Fruit fly (Drosophila melanogaster) whole organism, embryonic: ENCODE data around the gene CheB98a.
A peak's percentile ranks its signal among the peaks of the same experiment; 100 is the strongest.

Experiments used
- Abd-B ChIP-seq: fragments of 200-800 bp; sonication (Bioruptor generic); optimal IDR thresholded peaks from 2 replicates; lab custom pipeline; 2018; ENCODE audit warnings: missing biosample characterization, mild to moderate bottlenecking, missing genetic modification characterization, moderate library complexity
- CG10431 ChIP-seq: fragments of 200-800 bp; sonication (Bioruptor generic); optimal IDR thresholded peaks from 3 replicates; lab custom pipeline; 2018; ENCODE audit warnings: missing biosample characterization, mild to moderate bottlenecking, missing genetic modification characterization
- CG11504 ChIP-seq: fragments of 200-800 bp; sonication (Bioruptor generic); optimal IDR thresholded peaks from 3 replicates; lab custom pipeline; 2019; ENCODE audit warnings: missing biosample characterization, mild to moderate bottlenecking, missing genetic modification characterization, moderate library complexity
- CG11560 ChIP-seq: fragments of 200-800 bp; sonication (Bioruptor generic); IDR thresholded peaks from 3 replicates; pipeline ENCODE4 v1.3.6; 2022; ENCODE audit warnings: missing biosample characterization, missing genetic modification characterization
- CG12219 ChIP-seq: fragments of 200-800 bp; sonication (Bioruptor generic); optimal IDR thresholded peaks from 3 replicates; lab custom pipeline; 2018; ENCODE audit warnings: missing biosample characterization, mild to moderate bottlenecking, missing genetic modification characterization
- CG1233 ChIP-seq: fragments of 200-800 bp; sonication (Bioruptor generic); optimal IDR thresholded peaks from 4 replicates; lab custom pipeline; 2018; ENCODE audit warnings: missing biosample characterization, mild to moderate bottlenecking, missing genetic modification characterization
- CG12769 ChIP-seq: fragments of 200-800 bp; sonication (Bioruptor generic); optimal IDR thresholded peaks from 2 replicates; lab custom pipeline; 2019; ENCODE audit warnings: missing biosample characterization, mild to moderate bottlenecking, missing genetic modification characterization, moderate library complexity
- CG13424 ChIP-seq: fragments of 200-800 bp; sonication (Bioruptor generic); optimal IDR thresholded peaks from 2 replicates; lab custom pipeline; 2019; ENCODE audit warnings: missing biosample characterization, mild to moderate bottlenecking, missing genetic modification characterization, moderate library complexity
- CG13624 ChIP-seq: fragments of 200-800 bp; sonication (Bioruptor generic); optimal IDR thresholded peaks from 2 replicates; lab custom pipeline; 2016; ENCODE audit warnings: missing biosample characterization, missing genetic modification characterization
- CG14710 ChIP-seq: fragments of 200-800 bp; sonication (Bioruptor generic); optimal IDR thresholded peaks from 3 replicates; lab custom pipeline; 2019; ENCODE audit warnings: missing biosample characterization, mild to moderate bottlenecking, missing genetic modification characterization, moderate library complexity
- CG15073 ChIP-seq: fragments of 200-800 bp; sonication (Bioruptor generic); optimal IDR thresholded peaks from 2 replicates; lab custom pipeline; 2016; ENCODE audit warnings: missing biosample characterization, missing genetic modification characterization
- CG16815 ChIP-seq: fragments of 200-800 bp; sonication (Bioruptor generic); optimal IDR thresholded peaks from 3 replicates; lab custom pipeline; 2017; ENCODE audit warnings: missing biosample characterization, mild to moderate bottlenecking, missing genetic modification characterization
- CG17328 ChIP-seq: fragments of 200-800 bp; sonication (Bioruptor generic); IDR thresholded peaks from 2 replicates; pipeline ENCODE4 v1.3.6; 2022; ENCODE audit warnings: missing biosample characterization, missing genetic modification characterization
- CG17612 ChIP-seq: fragments of 200-800 bp; sonication (Bioruptor generic); IDR thresholded peaks from 2 replicates; pipeline ENCODE4 v1.3.6; 2022; ENCODE audit warnings: missing biosample characterization, missing genetic modification characterization
- CG18262 ChIP-seq: fragments of 200-800 bp; optimal IDR thresholded peaks from 3 replicates; lab custom pipeline; 2019; ENCODE audit warnings: missing biosample characterization, mild to moderate bottlenecking, missing genetic modification characterization, moderate library complexity
- CG18764 ChIP-seq: fragments of 200-800 bp; sonication (Bioruptor generic); optimal IDR thresholded peaks from 3 replicates; lab custom pipeline; 2016; ENCODE audit warnings: missing biosample characterization, missing genetic modification characterization
- CG30431 ChIP-seq: fragments of 200-800 bp; sonication (Bioruptor generic); optimal IDR thresholded peaks from 2 replicates; lab custom pipeline; 2017; ENCODE audit warnings: missing biosample characterization, missing genetic modification characterization
- CG31388 ChIP-seq: fragments of 200-800 bp; sonication (Bioruptor generic); optimal IDR thresholded peaks from 2 replicates; lab custom pipeline; 2016; ENCODE audit warnings: missing biosample characterization, missing genetic modification characterization
- CG31441 ChIP-seq: fragments of 200-800 bp; sonication (Bioruptor generic); IDR thresholded peaks from 2 replicates; pipeline ENCODE4 v1.3.6; 2022; ENCODE audit warnings: missing biosample characterization, missing genetic modification characterization
- CG6272 ChIP-seq: fragments of 200-800 bp; sonication (Bioruptor generic); IDR thresholded peaks from 2 replicates; pipeline ENCODE4 v1.3.6; 2022; ENCODE audit warnings: missing biosample characterization, missing genetic modification characterization
- CG9609 ChIP-seq: fragments of 200-800 bp; sonication (Bioruptor generic); optimal IDR thresholded peaks from 3 replicates; lab custom pipeline; 2016; ENCODE audit warnings: missing biosample characterization, missing genetic modification characterization
- CG9932 ChIP-seq: fragments of 200-800 bp; sonication (Bioruptor generic); IDR thresholded peaks from 2 replicates; pipeline ENCODE4 v1.3.6; 2022; ENCODE audit warnings: missing biosample characterization, missing genetic modification characterization
- CoRest ChIP-seq: fragments of 200-800 bp; sonication (Bioruptor generic); optimal IDR thresholded peaks from 3 replicates; lab custom pipeline; 2018; ENCODE audit warnings: missing biosample characterization, mild to moderate bottlenecking, missing genetic modification characterization, moderate library complexity
- HLH3B ChIP-seq: fragments of 200-800 bp; sonication (Bioruptor generic); IDR thresholded peaks from 2 replicates; pipeline ENCODE4 v1.3.6; 2022; ENCODE audit warnings: missing biosample characterization, missing genetic modification characterization
- HLHmδ ChIP-seq: fragments of 200-800 bp; sonication (Bioruptor generic); optimal IDR thresholded peaks from 2 replicates; lab custom pipeline; 2018; ENCODE audit warnings: missing biosample characterization, mild to moderate bottlenecking, missing genetic modification characterization, moderate library complexity
- Hey ChIP-seq: fragments of 200-800 bp; sonication (Bioruptor generic); optimal IDR thresholded peaks from 3 replicates; lab custom pipeline; 2018; ENCODE audit warnings: missing biosample characterization, mild to moderate bottlenecking, missing genetic modification characterization
- HmgD ChIP-seq: fragments of 200-800 bp; sonication (Bioruptor generic); optimal IDR thresholded peaks from 3 replicates; lab custom pipeline; 2016; ENCODE audit warnings: missing biosample characterization, missing genetic modification characterization
- Hr51 ChIP-seq, 2 experiments: fragments of 200-800 bp; sonication (Bioruptor generic); optimal IDR thresholded peaks; 2 replicates in 1 of 2; 3 replicates in 1 of 2; lab custom pipeline; 2016 to 2018; ENCODE audit warnings: missing biosample characterization in 2 of 2, missing genetic modification characterization in 2 of 2, mild to moderate bottlenecking in 1 of 2, moderate library complexity in 1 of 2
- ab ChIP-seq: fragments of 200-800 bp; sonication (Bioruptor generic); optimal IDR thresholded peaks from 2 replicates; lab custom pipeline; 2016; ENCODE audit warnings: missing biosample characterization, missing genetic modification characterization
- bsh ChIP-seq, 2 experiments: fragments of 200-800 bp; sonication (Bioruptor generic); optimal IDR thresholded peaks; 2 replicates each; lab custom pipeline; 2017 to 2018; ENCODE audit warnings: mild to moderate bottlenecking in 2 of 2, missing biosample characterization in 2 of 2, missing genetic modification characterization in 2 of 2, moderate library complexity in 1 of 2
- caup ChIP-seq: fragments of 200-800 bp; sonication (Bioruptor generic); optimal IDR thresholded peaks from 3 replicates; lab custom pipeline; 2017; ENCODE audit warnings: missing biosample characterization, mild to moderate bottlenecking, missing genetic modification characterization, moderate library complexity; ENCODE audit not compliant: severe bottlenecking
- chif ChIP-seq, 2 experiments: fragments of 200-800 bp; sonication (Bioruptor generic); optimal IDR thresholded peaks; 3 replicates each; lab custom pipeline; 2016; ENCODE audit warnings: missing biosample characterization in 2 of 2, missing genetic modification characterization in 2 of 2
- chn ChIP-seq: fragments of 200-800 bp; sonication (Bioruptor generic); optimal IDR thresholded peaks from 2 replicates; lab custom pipeline; 2016; ENCODE audit warnings: missing biosample characterization, missing genetic modification characterization
- disco-r ChIP-seq: fragments of 200-800 bp; sonication (Bioruptor generic); optimal IDR thresholded peaks from 2 replicates; lab custom pipeline; 2016; ENCODE audit warnings: missing biosample characterization, missing genetic modification characterization
- ems ChIP-seq: fragments of 200-800 bp; sonication (Bioruptor generic); optimal IDR thresholded peaks from 3 replicates; lab custom pipeline; 2016; ENCODE audit warnings: missing biosample characterization, missing genetic modification characterization
- exex ChIP-seq: fragments of 200-800 bp; sonication (Bioruptor generic); optimal IDR thresholded peaks from 4 replicates; lab custom pipeline; 2018; ENCODE audit warnings: missing biosample characterization, mild to moderate bottlenecking, missing genetic modification characterization, moderate library complexity
- fd64A ChIP-seq: fragments of 200-800 bp; sonication (Bioruptor generic); optimal IDR thresholded peaks from 3 replicates; lab custom pipeline; 2018; ENCODE audit warnings: missing biosample characterization, mild to moderate bottlenecking, missing genetic modification characterization
- fru ChIP-seq: fragments of >200 bp; optimal IDR thresholded peaks from 2 replicates; lab custom pipeline; 2017
- gem ChIP-seq: fragments of 200-800 bp; sonication (Bioruptor generic); optimal IDR thresholded peaks from 2 replicates; lab custom pipeline; 2019; ENCODE audit warnings: missing biosample characterization, mild to moderate bottlenecking, missing genetic modification characterization, moderate library complexity
- grau ChIP-seq: fragments of 200-800 bp; optimal IDR thresholded peaks from 3 replicates; lab custom pipeline; 2019; ENCODE audit warnings: missing biosample characterization, mild to moderate bottlenecking, missing genetic modification characterization, moderate library complexity
- h ChIP-seq: fragments of >200 bp; optimal IDR thresholded peaks from 2 replicates; lab custom pipeline; 2017
- prd ChIP-seq, 3 experiments: fragments of >200 bp in 2 of 3; fragments of 200-800 bp in 1 of 3; sonication (Bioruptor generic) in 1 of 3; optimal IDR thresholded peaks in 2 of 3; IDR thresholded peaks in 1 of 3; 2 replicates in 2 of 3; 3 replicates in 1 of 3; pipeline versions ENCODE4 v1.3.6 to Lab custom; 2017 to 2022; ENCODE audit warnings: missing biosample characterization in 1 of 3, missing genetic modification characterization in 1 of 3
- pros ChIP-seq: fragments of 200-800 bp; sonication (Bioruptor generic); optimal IDR thresholded peaks from 3 replicates; lab custom pipeline; 2019; ENCODE audit warnings: missing biosample characterization, mild to moderate bottlenecking, missing genetic modification characterization, moderate library complexity
- row ChIP-seq: fragments of 200-800 bp; sonication (Bioruptor generic); IDR thresholded peaks from 3 replicates; pipeline ENCODE4 v1.3.6; 2022; ENCODE audit warnings: missing biosample characterization, missing genetic modification characterization
- salm ChIP-seq: fragments of 200-800 bp; sonication (Bioruptor generic); optimal IDR thresholded peaks from 2 replicates; lab custom pipeline; 2018; ENCODE audit warnings: missing biosample characterization, mild to moderate bottlenecking, missing genetic modification characterization
- sens-2 ChIP-seq: fragments of 200-800 bp; sonication (Bioruptor generic); IDR thresholded peaks from 2 replicates; pipeline ENCODE4 v1.3.6; 2022; ENCODE audit warnings: missing biosample characterization, missing genetic modification characterization
- slou ChIP-seq: fragments of 200-800 bp; sonication (Bioruptor generic); optimal IDR thresholded peaks from 3 replicates; lab custom pipeline; 2016; ENCODE audit warnings: missing biosample characterization, missing genetic modification characterization
- slp2 ChIP-seq: fragments of 200-800 bp; sonication (Bioruptor generic); optimal IDR thresholded peaks from 2 replicates; lab custom pipeline; 2016; ENCODE audit warnings: missing biosample characterization, missing genetic modification characterization
- sna ChIP-seq: fragments of 200-800 bp; sonication (Bioruptor generic); IDR thresholded peaks from 2 replicates; pipeline ENCODE4 v1.3.6; 2022; ENCODE audit warnings: missing biosample characterization, missing genetic modification characterization; ENCODE audit not compliant: partially characterized antibody
- tap ChIP-seq: fragments of 200-800 bp; optimal IDR thresholded peaks from 3 replicates; lab custom pipeline; 2019; ENCODE audit warnings: missing biosample characterization, mild to moderate bottlenecking, missing genetic modification characterization, moderate library complexity
- tgo ChIP-seq: fragments of 200-800 bp; sonication (Bioruptor generic); IDR thresholded peaks from 3 replicates; pipeline ENCODE4 v1.3.6; 2022; ENCODE audit warnings: missing biosample characterization, missing genetic modification characterization

Gene CheB98a

DNA sequence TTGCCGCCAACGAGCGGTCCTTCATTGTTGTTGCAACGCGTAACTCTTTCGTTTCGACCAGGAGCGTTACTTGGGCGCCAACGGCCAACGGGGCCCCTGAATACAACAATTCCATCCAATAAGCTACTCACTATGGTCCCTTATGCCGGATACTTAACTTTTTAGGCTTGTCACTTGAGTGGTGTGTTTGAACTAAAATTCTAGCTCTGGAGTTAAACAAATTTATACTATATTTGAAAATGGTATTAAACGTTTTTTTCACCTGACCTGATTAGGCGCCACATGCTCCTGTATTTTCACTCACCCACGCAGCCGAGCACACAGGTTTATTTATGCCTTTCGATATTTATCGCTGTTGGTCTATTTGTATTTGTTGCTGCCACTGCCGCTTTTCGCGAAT lies 1.3 kb upstream of the CheB98a start (continued):
- TF ChIP-seq fru = no peak
- no peak for TF ChIP-seq exex (tag; lab: Kevin White, UChicago)
- TF ChIP-seq CoRest (tag; lab: Kevin White, UChicago) = peak; percentile 37
- TF ChIP-seq chn (GFP tag; lab: Kevin White, UChicago) = no peak
- no peak for TF ChIP-seq bsh (GFP tag; optimal IDR thresholded peaks at IDR 0.05; lab: Kevin White, UChicago)
- peak; percentile 24 for TF ChIP-seq CG18262 (tag; lab: Kevin White, UChicago)
- TF ChIP-seq CG11504 (tag; lab: Kevin White, UChicago) = no peak
- TF ChIP-seq tap (tag; lab: Kevin White, UChicago) = no peak
- no peak for TF ChIP-seq CG17612 (GFP tag; lab: Robert Waterston, UW)
- no peak for TF ChIP-seq CG31388 (GFP tag; lab: Kevin White, UChicago)
- no peak for TF ChIP-seq HLH3B (GFP tag; lab: Robert Waterston, UW)
- TF ChIP-seq ab (GFP tag; lab: Kevin White, UChicago) = no peak
- no peak for TF ChIP-seq CG13624 (GFP tag; lab: Kevin White, UChicago)
- no peak for TF ChIP-seq caup (GFP tag; lab: Kevin White, UChicago)
- 0 out of 3 replicates have a peak, but pooled peaks have one; percentile 22 for TF ChIP-seq CG11560 (tag; lab: Robert Waterston, UW)
- no peak for TF ChIP-seq HLHmδ (GFP tag; lab: Kevin White, UChicago)
- TF ChIP-seq tgo (GFP tag; lab: Robert Waterston, UW) = no peak
- TF ChIP-seq slp2 (GFP tag; lab: Kevin White, UChicago) = no peak
- no peak for TF ChIP-seq CG15073 (GFP tag; lab: Kevin White, UChicago)
- TF ChIP-seq CG18764 = no peak
- TF ChIP-seq CG10431 (GFP tag; lab: Kevin White, UChicago) = no peak
- peak; percentile 33 for TF ChIP-seq grau
- TF ChIP-seq salm (tag; lab: Kevin White, UChicago) = no peak
- TF ChIP-seq CG31441 (GFP tag; lab: Robert Waterston, UW) = no peak
- TF ChIP-seq pros (GFP tag; lab: Kevin White, UChicago) = no peak
- no peak for TF ChIP-seq CG9609 (GFP tag; lab: Kevin White, UChicago)
- no peak for TF ChIP-seq fd64A (GFP tag; lab: Kevin White, UChicago)
- TF ChIP-seq row (GFP tag; lab: Robert Waterston, UW) = peak; percentile 78
- TF ChIP-seq gem (tag; lab: Kevin White, UChicago) = peak; percentile 14
- TF ChIP-seq h (lab: Kevin White, UChicago) = no peak
- no peak for TF ChIP-seq CG12219
- no peak for TF ChIP-seq Hr51 (GFP tag; optimal IDR thresholded peaks at IDR 0.05; lab: Kevin White, UChicago)
- TF ChIP-seq CG16815 (GFP tag; lab: Kevin White, UChicago) = peak; percentile 29
- no peak for TF ChIP-seq sna (GFP tag; lab: Robert Waterston, UW)
- TF ChIP-seq CG6272 = no peak
- TF ChIP-seq CG1233 (GFP tag; lab: Kevin White, UChicago) = no peak
- TF ChIP-seq HmgD = no peak
- TF ChIP-seq CG30431 (GFP tag; lab: Kevin White, UChicago) = peak; percentile 21
- no peak for TF ChIP-seq Hey (tag; lab: Kevin White, UChicago)
- no peak for TF ChIP-seq slou (GFP tag; lab: Kevin White, UChicago)
- no peak for TF ChIP-seq sens-2 (GFP tag; lab: Robert Waterston, UW)
- no peak for TF ChIP-seq CG14710
- TF ChIP-seq disco-r (GFP tag; lab: Kevin White, UChicago) = no peak
- TF ChIP-seq chif (GFP tag; optimal IDR thresholded peaks at IDR 0.05; lab: Kevin White, UChicago) = peak in 1 of 2 experiments; percentile 28
- TF ChIP-seq ems = peak; percentile 16
- TF ChIP-seq CG12769 (tag; lab: Kevin White, UChicago) = no peak
- TF ChIP-seq CG9932 (GFP tag; lab: Robert Waterston, UW) = peak; percentile 38
- peak; percentile 40 for TF ChIP-seq Abd-B
- TF ChIP-seq prd (optimal IDR thresholded peaks at IDR 0.05; lab: Kevin White, UChicago) = no peak
- peak; percentile 43; the same call in 2 of the 3 replicates for TF ChIP-seq prd (GFP tag; IDR thresholded peaks at IDR 0.05; lab: Robert Waterston, UW)
- peak; percentile 10 for TF ChIP-seq CG13424 (tag; lab: Kevin White, UChicago)
- 0 out of 2 replicates have a peak, but pooled peaks have one; percentile 9 for TF ChIP-seq CG17328
